Fruit fly (Drosophila melanogaster) whole organism, embryonic: ENCODE results near the gene Nepl20.
A peak's percentile ranks its signal among the peaks of the same experiment; 100 is the strongest.

Experiments used
- Ada2b ChIP-seq: fragments of 200-800 bp; sonication (Bioruptor generic); IDR thresholded peaks from 2 replicates; pipeline ENCODE4 v1.3.6; 2022; ENCODE audit warnings: missing biosample characterization, missing genetic modification characterization
- B-H2 ChIP-seq: fragments of 200-800 bp; sonication (Bioruptor generic); optimal IDR thresholded peaks from 2 replicates; lab custom pipeline; 2018; ENCODE audit warnings: missing biosample characterization, mild to moderate bottlenecking, missing genetic modification characterization
- CG10147 ChIP-seq: fragments of 200-800 bp; sonication (Bioruptor generic); optimal IDR thresholded peaks from 2 replicates; lab custom pipeline; 2019; ENCODE audit warnings: missing biosample characterization, mild to moderate bottlenecking, missing genetic modification characterization, moderate library complexity
- CG1024 ChIP-seq: fragments of 200-800 bp; sonication (Bioruptor generic); IDR thresholded peaks from 2 replicates; pipeline ENCODE4 v1.3.6; 2022; ENCODE audit warnings: missing biosample characterization, missing genetic modification characterization
- CG12236 ChIP-seq: fragments of 200-800 bp; sonication (Bioruptor generic); optimal IDR thresholded peaks from 2 replicates; lab custom pipeline; 2016; ENCODE audit warnings: missing biosample characterization, missing genetic modification characterization
- CG13296 ChIP-seq: fragments of 200-800 bp; sonication (Bioruptor generic); optimal IDR thresholded peaks from 3 replicates; lab custom pipeline; 2018; ENCODE audit warnings: missing biosample characterization, mild to moderate bottlenecking, missing genetic modification characterization
- CG14667 ChIP-seq: fragments of 200-800 bp; sonication (Bioruptor generic); IDR thresholded peaks from 2 replicates; pipeline ENCODE4 v1.3.6; 2022; ENCODE audit warnings: missing biosample characterization, missing genetic modification characterization
- CG15011 ChIP-seq: fragments of 200-800 bp; sonication (Bioruptor generic); optimal IDR thresholded peaks from 3 replicates; lab custom pipeline; 2018; ENCODE audit warnings: missing biosample characterization, mild to moderate bottlenecking, missing genetic modification characterization
- CG1603 ChIP-seq: fragments of 200-800 bp; sonication (Bioruptor generic); optimal IDR thresholded peaks from 2 replicates; lab custom pipeline; 2019; ENCODE audit warnings: missing biosample characterization, mild to moderate bottlenecking, missing genetic modification characterization, moderate library complexity
- CG16863 ChIP-seq: fragments of 200-800 bp; sonication (Bioruptor generic); optimal IDR thresholded peaks from 3 replicates; lab custom pipeline; 2016; ENCODE audit warnings: missing biosample characterization, missing genetic modification characterization
- CG17385 ChIP-seq: fragments of 200-800 bp; sonication (Bioruptor generic); optimal IDR thresholded peaks from 3 replicates; lab custom pipeline; 2018; ENCODE audit warnings: missing biosample characterization, mild to moderate bottlenecking, missing genetic modification characterization
- CG17568 ChIP-seq: fragments of 200-800 bp; sonication (Bioruptor generic); optimal IDR thresholded peaks from 2 replicates; lab custom pipeline; 2018; ENCODE audit warnings: missing biosample characterization, mild to moderate bottlenecking, missing genetic modification characterization, moderate library complexity
- CG17802 ChIP-seq: fragments of 200-800 bp; sonication (Bioruptor generic); optimal IDR thresholded peaks from 2 replicates; lab custom pipeline; 2018; ENCODE audit warnings: missing biosample characterization, mild to moderate bottlenecking, missing genetic modification characterization, moderate library complexity
- CG2202 ChIP-seq: fragments of 200-800 bp; sonication (Bioruptor generic); optimal IDR thresholded peaks from 2 replicates; lab custom pipeline; 2018; ENCODE audit warnings: missing biosample characterization, mild to moderate bottlenecking, missing genetic modification characterization
- CG30403 ChIP-seq: fragments of 200-800 bp; sonication (Bioruptor generic); optimal IDR thresholded peaks from 3 replicates; lab custom pipeline; 2016; ENCODE audit warnings: missing biosample characterization, missing genetic modification characterization
- CG4820 ChIP-seq: fragments of 200-800 bp; sonication (Bioruptor generic); optimal IDR thresholded peaks from 3 replicates; lab custom pipeline; 2016; ENCODE audit warnings: missing biosample characterization, missing genetic modification characterization
- CG6254 ChIP-seq: fragments of 200-800 bp; sonication (Bioruptor generic); optimal IDR thresholded peaks from 3 replicates; lab custom pipeline; 2017; ENCODE audit warnings: mild to moderate bottlenecking, missing biosample characterization, missing genetic modification reagents, missing genetic modification characterization
- CG6791 ChIP-seq: fragments of 200-800 bp; sonication (Bioruptor generic); IDR thresholded peaks from 3 replicates; pipeline ENCODE4 v1.3.6; 2022; ENCODE audit warnings: missing biosample characterization, missing genetic modification characterization; ENCODE audit not compliant: partially characterized antibody
- CG6854 ChIP-seq: fragments of 200-800 bp; sonication (Bioruptor generic); optimal IDR thresholded peaks from 3 replicates; lab custom pipeline; 2017; ENCODE audit warnings: missing biosample characterization, mild to moderate bottlenecking, missing genetic modification characterization
- CG7839 ChIP-seq: fragments of 200-800 bp; sonication (Bioruptor generic); optimal IDR thresholded peaks from 3 replicates; lab custom pipeline; 2018; ENCODE audit warnings: missing biosample characterization, mild to moderate bottlenecking, missing genetic modification characterization, moderate library complexity
- CG8290 ChIP-seq, 3 experiments: fragments of 200-800 bp; sonication (Bioruptor generic); optimal IDR thresholded peaks; 2 replicates each; lab custom pipeline; 2016 to 2019; ENCODE audit warnings: missing biosample characterization in 3 of 3, missing genetic modification characterization in 3 of 3, mild to moderate bottlenecking in 2 of 3, moderate library complexity in 1 of 3
- CG8924 ChIP-seq: fragments of 200-800 bp; optimal IDR thresholded peaks from 3 replicates; lab custom pipeline; 2019; ENCODE audit warnings: missing biosample characterization, mild to moderate bottlenecking, missing genetic modification characterization, moderate library complexity
- Chrac-16 ChIP-seq: fragments of 200-800 bp; sonication (Bioruptor generic); optimal IDR thresholded peaks from 3 replicates; lab custom pipeline; 2016; ENCODE audit warnings: missing biosample characterization, missing genetic modification characterization
- GATAe ChIP-seq: fragments of 200-800 bp; sonication (Bioruptor generic); conservative IDR thresholded peaks from 2 replicates; pipeline ENCODE4 v1.3.6; 2022; ENCODE audit warnings: missing biosample characterization, missing genetic modification characterization
- HHEX ChIP-seq: fragments of 200-800 bp; sonication (Bioruptor generic); optimal IDR thresholded peaks from 3 replicates; lab custom pipeline; 2017; ENCODE audit warnings: missing biosample characterization, mild to moderate bottlenecking, missing genetic modification characterization, missing genetic modification reagents
- Max ChIP-seq: fragments of 200-800 bp; sonication (Bioruptor generic); optimal IDR thresholded peaks from 2 replicates; lab custom pipeline; 2016; ENCODE audit warnings: missing biosample characterization, mild to moderate bottlenecking, missing genetic modification characterization
- NC2α ChIP-seq: fragments of 200-800 bp; sonication (Bioruptor generic); optimal IDR thresholded peaks from 2 replicates; lab custom pipeline; 2016; ENCODE audit warnings: missing biosample characterization, missing genetic modification characterization
- Scr ChIP-seq: fragments of 200-800 bp; sonication (Bioruptor generic); IDR thresholded peaks from 2 replicates; pipeline ENCODE4 v1.3.6; 2022; ENCODE audit warnings: missing biosample characterization, missing genetic modification characterization; ENCODE audit not compliant: partially characterized antibody
- Spps ChIP-seq: fragments of 200-800 bp; sonication (Bioruptor generic); optimal IDR thresholded peaks from 2 replicates; lab custom pipeline; 2018; ENCODE audit warnings: missing biosample characterization, mild to moderate bottlenecking, missing genetic modification characterization
- Sry-δ ChIP-seq: fragments of 200-800 bp; sonication (Bioruptor generic); optimal IDR thresholded peaks from 2 replicates; lab custom pipeline; 2016; ENCODE audit warnings: missing biosample characterization, missing genetic modification characterization
- Trl ChIP-seq, 3 experiments: fragments of >200 bp in 2 of 3; fragments of 200-800 bp in 1 of 3; sonication (Bioruptor generic) in 1 of 3; optimal IDR thresholded peaks; 2 replicates in 1 of 3; 3 replicates in 2 of 3; lab custom pipeline; 2016 to 2017; ENCODE audit warnings: missing biosample characterization in 1 of 3, missing genetic modification characterization in 1 of 3
- Xbp1 ChIP-seq: fragments of 200-800 bp; sonication (Bioruptor generic); optimal IDR thresholded peaks from 3 replicates; lab custom pipeline; 2016; ENCODE audit warnings: missing biosample characterization, mild to moderate bottlenecking, missing genetic modification characterization
- al ChIP-seq: fragments of 200-800 bp; sonication (Bioruptor generic); IDR thresholded peaks from 2 replicates; pipeline ENCODE4 v1.3.6; 2022; ENCODE audit warnings: missing biosample characterization, missing genetic modification characterization
- bbx ChIP-seq: fragments of 200-800 bp; sonication (Bioruptor generic); IDR thresholded peaks from 2 replicates; pipeline ENCODE4 v1.3.6; 2022; ENCODE audit warnings: missing biosample characterization, missing genetic modification characterization; ENCODE audit not compliant: partially characterized antibody
- cad ChIP-seq: fragments of >200 bp; optimal IDR thresholded peaks from 2 replicates; lab custom pipeline; 2017; ENCODE audit warnings: missing biosample characterization, missing genetic modification characterization
- caup ChIP-seq: fragments of 200-800 bp; sonication (Bioruptor generic); optimal IDR thresholded peaks from 3 replicates; lab custom pipeline; 2017; ENCODE audit warnings: missing biosample characterization, mild to moderate bottlenecking, missing genetic modification characterization, moderate library complexity; ENCODE audit not compliant: severe bottlenecking
- crc ChIP-seq: fragments of 200-800 bp; sonication (Bioruptor generic); optimal IDR thresholded peaks from 2 replicates; lab custom pipeline; 2016; ENCODE audit warnings: missing biosample characterization, missing genetic modification characterization
- croc ChIP-seq: fragments of 200-800 bp; sonication (Bioruptor generic); conservative IDR thresholded peaks from 3 replicates; pipeline ENCODE4 v1.3.6; 2022; ENCODE audit warnings: missing biosample characterization, missing genetic modification characterization
- crol ChIP-seq: fragments of 200-800 bp; sonication (Bioruptor generic); IDR thresholded peaks from 2 replicates; pipeline ENCODE4 v1.3.6; 2022; ENCODE audit warnings: missing biosample characterization, missing genetic modification characterization
- dpn ChIP-seq, 2 experiments: fragments of 200-800 bp; sonication (Bioruptor generic); optimal IDR thresholded peaks; 3 replicates each; lab custom pipeline; 2016; ENCODE audit warnings: missing biosample characterization in 2 of 2, missing genetic modification characterization in 2 of 2
- ems ChIP-seq: fragments of 200-800 bp; sonication (Bioruptor generic); optimal IDR thresholded peaks from 3 replicates; lab custom pipeline; 2016; ENCODE audit warnings: missing biosample characterization, missing genetic modification characterization
- lab ChIP-seq: fragments of 200-800 bp; sonication (Bioruptor generic); optimal IDR thresholded peaks from 3 replicates; lab custom pipeline; 2017; ENCODE audit warnings: missing biosample characterization, missing genetic modification characterization, mild to moderate bottlenecking, moderate library complexity, missing genetic modification reagents
- lilli ChIP-seq: fragments of 200-800 bp; sonication (Bioruptor generic); optimal IDR thresholded peaks from 3 replicates; lab custom pipeline; 2016; ENCODE audit warnings: missing biosample characterization, missing genetic modification characterization
- pzg ChIP-seq: fragments of 200-800 bp; sonication (Bioruptor generic); optimal IDR thresholded peaks from 3 replicates; lab custom pipeline; 2018; ENCODE audit warnings: missing biosample characterization, mild to moderate bottlenecking, missing genetic modification characterization, moderate library complexity
- sens-2 ChIP-seq: fragments of 200-800 bp; sonication (Bioruptor generic); IDR thresholded peaks from 2 replicates; pipeline ENCODE4 v1.3.6; 2022; ENCODE audit warnings: missing biosample characterization, missing genetic modification characterization
- ssp ChIP-seq: fragments of 200-800 bp; sonication (Bioruptor generic); IDR thresholded peaks from 2 replicates; pipeline ENCODE4 v1.3.6; 2022; ENCODE audit warnings: missing biosample characterization, missing genetic modification characterization
- tx ChIP-seq: fragments of 200-800 bp; sonication (Bioruptor generic); optimal IDR thresholded peaks from 2 replicates; lab custom pipeline; 2016; ENCODE audit warnings: missing biosample characterization, missing genetic modification characterization
- wor ChIP-seq: fragments of 200-800 bp; sonication (Bioruptor generic); IDR thresholded peaks from 2 replicates; pipeline ENCODE4 v1.3.6; 2022; ENCODE audit warnings: missing biosample characterization, missing genetic modification characterization
- zf30C ChIP-seq: fragments of 200-800 bp; sonication (Bioruptor generic); optimal IDR thresholded peaks from 3 replicates; lab custom pipeline; 2018; ENCODE audit warnings: missing biosample characterization, mild to moderate bottlenecking, missing genetic modification characterization

Gene Nepl20

dm6 chr3R:28847547-28848316 lies 32.9 kb upstream of the Nepl20 start (continued):
- TF ChIP-seq CG14667 (GFP tag; lab: Robert Waterston, UW): no peak
- TF ChIP-seq croc (GFP tag; lab: Robert Waterston, UW): no peak
- no peak for TF ChIP-seq HHEX
- no peak for TF ChIP-seq dpn (GFP tag; optimal IDR thresholded peaks at IDR 0.05; lab: Kevin White, UChicago)
- no peak for TF ChIP-seq Spps (tag; lab: Kevin White, UChicago)
- TF ChIP-seq CG12236 (GFP tag; lab: Kevin White, UChicago): no peak
- no peak for TF ChIP-seq CG15011 (GFP tag; lab: Kevin White, UChicago)
- no peak for TF ChIP-seq zf30C (GFP tag; lab: Kevin White, UChicago)
- no peak for TF ChIP-seq ssp (GFP tag; lab: Robert Waterston, UW)
- no peak for TF ChIP-seq CG10147 (GFP tag; lab: Kevin White, UChicago)
- no peak for TF ChIP-seq Chrac-16 (GFP tag; lab: Kevin White, UChicago)
- TF ChIP-seq cad (GFP tag; lab: Kevin White, UChicago): no peak
- no peak for TF ChIP-seq CG13296 (GFP tag; lab: Kevin White, UChicago)
- no peak for TF ChIP-seq al (GFP tag; lab: Robert Waterston, UW)
- TF ChIP-seq sens-2 (GFP tag; lab: Robert Waterston, UW): no peak
- peak; percentile 39 for TF ChIP-seq CG7839
- no peak for TF ChIP-seq CG16863 (GFP tag; lab: Kevin White, UChicago)
- TF ChIP-seq lab (GFP tag; lab: Kevin White, UChicago): no peak
- no peak for TF ChIP-seq CG17568
- TF ChIP-seq CG2202 (tag; lab: Kevin White, UChicago): no peak
- TF ChIP-seq GATAe: no peak
- no peak for TF ChIP-seq Scr (GFP tag; lab: Robert Waterston, UW)
- no peak for TF ChIP-seq lilli (GFP tag; lab: Kevin White, UChicago)
- TF ChIP-seq CG6254 (GFP tag; lab: Kevin White, UChicago): no peak
- peak; percentile 15 for TF ChIP-seq CG8924 (tag; lab: Kevin White, UChicago)
- no peak for TF ChIP-seq Xbp1
- no peak for TF ChIP-seq Ada2b (GFP tag; lab: Robert Waterston, UW)
- TF ChIP-seq B-H2 (GFP tag; lab: Kevin White, UChicago): no peak
- no peak for TF ChIP-seq CG17385 (GFP tag; lab: Kevin White, UChicago)
- no peak for TF ChIP-seq Max (GFP tag; lab: Kevin White, UChicago)
- TF ChIP-seq CG6854 (GFP tag; lab: Kevin White, UChicago): no peak
- no peak for TF ChIP-seq CG17802 (tag; lab: Kevin White, UChicago)
- TF ChIP-seq pzg (GFP tag; lab: Kevin White, UChicago): no peak
- no peak for TF ChIP-seq crc (GFP tag; lab: Kevin White, UChicago)
- no peak for TF ChIP-seq ems (GFP tag; lab: Kevin White, UChicago)
- no peak for TF ChIP-seq tx
- TF ChIP-seq wor: no peak
- TF ChIP-seq Sry-δ: no peak
- no peak for TF ChIP-seq bbx (GFP tag; lab: Robert Waterston, UW)
- TF ChIP-seq NC2α (GFP tag; lab: Kevin White, UChicago): no peak
- no peak for TF ChIP-seq CG4820 (GFP tag; lab: Kevin White, UChicago)
- TF ChIP-seq CG1603 (tag; lab: Kevin White, UChicago): no peak
- TF ChIP-seq crol (GFP tag; lab: Robert Waterston, UW): no peak
- no peak for TF ChIP-seq CG1024 (GFP tag; lab: Robert Waterston, UW)
- no peak for TF ChIP-seq CG6791 (GFP tag; lab: Robert Waterston, UW)
- no peak for TF ChIP-seq Trl (optimal IDR thresholded peaks at IDR 0.05; lab: Kevin White, UChicago)
- TF ChIP-seq Trl (GFP tag; optimal IDR thresholded peaks at IDR 0.05; lab: Kevin White, UChicago): no peak
- TF ChIP-seq caup (GFP tag; lab: Kevin White, UChicago): no peak
- peak; percentile 14 for TF ChIP-seq CG30403 (GFP tag; lab: Kevin White, UChicago)
- TF ChIP-seq CG8290 (GFP tag; optimal IDR thresholded peaks at IDR 0.05; lab: Kevin White, UChicago): no peak
- TF ChIP-seq CG8290 (tag; optimal IDR thresholded peaks at IDR 0.05; lab: Kevin White, UChicago): no peak
